Fruit fly (Drosophila melanogaster) whole organism, embryonic: Measurements from ENCODE around the gene CG4452.

Experiments
- Awh ChIP-seq: fragments of 200-800 bp; sonication (Bioruptor generic); IDR thresholded peaks from 2 replicates; pipeline ENCODE4, ENCODE4 v1.3.6; 2022; ENCODE audit warnings: missing biosample characterization, missing genetic modification characterization
- B-H1 ChIP-seq: fragments of 200-800 bp; sonication (Bioruptor generic); IDR thresholded peaks from 3 replicates; pipeline ENCODE4 v1.3.6; 2022; ENCODE audit warnings: missing biosample characterization, missing genetic modification characterization
- CG10462 ChIP-seq: fragments of 200-800 bp; sonication (Bioruptor generic); optimal IDR thresholded peaks from 2 replicates; lab custom pipeline; 2016; ENCODE audit warnings: missing biosample characterization, missing genetic modification characterization
- CG11398 ChIP-seq: fragments of 200-800 bp; sonication (Bioruptor generic); optimal IDR thresholded peaks from 2 replicates; lab custom pipeline; 2016; ENCODE audit warnings: missing biosample characterization, missing genetic modification characterization
- CG14441 ChIP-seq: fragments of 200-800 bp; sonication (Bioruptor generic); IDR thresholded peaks from 2 replicates; pipeline ENCODE4 v1.3.6; 2022; ENCODE audit warnings: missing biosample characterization, missing genetic modification characterization
- CG15514 ChIP-seq: fragments of 200-800 bp; sonication (Bioruptor generic); optimal IDR thresholded peaks from 3 replicates; lab custom pipeline; 2017; ENCODE audit warnings: missing biosample characterization, missing genetic modification characterization, mild to moderate bottlenecking, moderate library complexity, missing genetic modification reagents
- CG1602 ChIP-seq: fragments of 200-800 bp; sonication (Bioruptor generic); optimal IDR thresholded peaks from 3 replicates; lab custom pipeline; 2016; ENCODE audit warnings: missing biosample characterization, missing genetic modification characterization
- CG2889 ChIP-seq: fragments of 200-800 bp; sonication (Bioruptor generic); IDR thresholded peaks from 3 replicates; pipeline ENCODE4 v1.3.6; 2022; ENCODE audit warnings: missing biosample characterization, missing genetic modification characterization
- CG33557 ChIP-seq: fragments of 200-800 bp; sonication (Bioruptor generic); optimal IDR thresholded peaks from 2 replicates; lab custom pipeline; 2019; ENCODE audit warnings: missing biosample characterization, mild to moderate bottlenecking, missing genetic modification characterization, moderate library complexity
- CG34224 ChIP-seq: fragments of 200-800 bp; sonication (Bioruptor generic); IDR thresholded peaks from 3 replicates; pipeline ENCODE4 v1.3.6; 2022; ENCODE audit warnings: missing biosample characterization, missing genetic modification characterization; ENCODE audit not compliant: partially characterized antibody
- CG4854 ChIP-seq: fragments of 200-800 bp; sonication (Bioruptor generic); optimal IDR thresholded peaks from 2 replicates; lab custom pipeline; 2016; ENCODE audit warnings: missing biosample characterization, missing genetic modification characterization, inconsistent platforms
- CG6689 ChIP-seq: fragments of 200-800 bp; sonication (Bioruptor generic); IDR thresholded peaks from 2 replicates; pipeline ENCODE4 v1.3.6; 2022; ENCODE audit warnings: missing biosample characterization, missing genetic modification characterization
- CG7271 ChIP-seq: fragments of 200-800 bp; sonication (Bioruptor generic); optimal IDR thresholded peaks from 2 replicates; lab custom pipeline; 2018; ENCODE audit warnings: missing biosample characterization, mild to moderate bottlenecking, missing genetic modification characterization, moderate library complexity
- CG9817 ChIP-seq: fragments of 200-800 bp; sonication (Bioruptor generic); optimal IDR thresholded peaks from 2 replicates; lab custom pipeline; 2018; ENCODE audit warnings: missing biosample characterization, mild to moderate bottlenecking, missing genetic modification characterization, moderate library complexity
- Dip3 ChIP-seq: fragments of 200-800 bp; sonication (Bioruptor generic); optimal IDR thresholded peaks from 3 replicates; lab custom pipeline; 2016; ENCODE audit warnings: missing biosample characterization, missing genetic modification characterization
- Dll ChIP-seq: fragments of 200-800 bp; sonication (Bioruptor generic); IDR thresholded peaks from 4 replicates; pipeline ENCODE4 v1.3.6; 2022; ENCODE audit warnings: missing biosample characterization, missing genetic modification characterization; ENCODE audit not compliant: partially characterized antibody
- Doc2 ChIP-seq: fragments of 200-800 bp; sonication (Bioruptor generic); IDR thresholded peaks from 2 replicates; pipeline ENCODE4 v1.3.6; 2022; ENCODE audit warnings: missing biosample characterization, missing genetic modification characterization
- Dp ChIP-seq: fragments of 200-800 bp; sonication (Bioruptor generic); optimal IDR thresholded peaks from 2 replicates; lab custom pipeline; 2018; ENCODE audit warnings: missing biosample characterization, mild to moderate bottlenecking, missing genetic modification characterization, moderate library complexity
- Ets65A ChIP-seq: fragments of 200-800 bp; sonication (Bioruptor generic); peaks from one replicate; lab custom pipeline; 2016; ENCODE audit warnings: missing biosample characterization, missing genetic modification characterization
- H15 ChIP-seq: fragments of 200-800 bp; sonication (Bioruptor generic); IDR thresholded peaks from 3 replicates; pipeline ENCODE4 v1.3.6; 2022; ENCODE audit warnings: missing biosample characterization, missing genetic modification characterization
- MBD-R2 ChIP-seq: fragments of 200-800 bp; sonication (Bioruptor generic); IDR thresholded peaks from 2 replicates; pipeline ENCODE4 v1.3.6; 2022; ENCODE audit warnings: missing biosample characterization, missing genetic modification characterization
- MTF-1 ChIP-seq: fragments of 200-800 bp; sonication (Bioruptor generic); optimal IDR thresholded peaks from 2 replicates; lab custom pipeline; 2018; ENCODE audit warnings: missing biosample characterization, mild to moderate bottlenecking, missing genetic modification characterization, borderline replicate concordance
- Med ChIP-seq: fragments of 200-800 bp; sonication (Bioruptor generic); peaks from one replicate; lab custom pipeline; 2016; ENCODE audit warnings: missing biosample characterization, missing genetic modification characterization, mild to moderate bottlenecking, inconsistent platforms, moderate library complexity
- Optix ChIP-seq: fragments of 200-800 bp; sonication (Bioruptor generic); IDR thresholded peaks from 3 replicates; pipeline ENCODE4 v1.3.6; 2022; ENCODE audit warnings: missing biosample characterization, missing genetic modification characterization
- Pdp1 ChIP-seq, 2 experiments: fragments of 200-800 bp; sonication (Bioruptor generic); optimal IDR thresholded peaks; 3 replicates each; lab custom pipeline; 2016; ENCODE audit warnings: missing biosample characterization in 2 of 2, missing genetic modification characterization in 2 of 2, mild to moderate bottlenecking in 1 of 2, moderate library complexity in 1 of 2
- Sin3A ChIP-seq: fragments of >200 bp; optimal IDR thresholded peaks from 2 replicates; lab custom pipeline; 2018
- Sox102F ChIP-seq: fragments of 200-800 bp; sonication (Bioruptor generic); optimal IDR thresholded peaks from 2 replicates; lab custom pipeline; 2018; ENCODE audit warnings: missing biosample characterization, mild to moderate bottlenecking, missing genetic modification characterization, moderate library complexity
- Sry-β ChIP-seq: fragments of 200-800 bp; sonication (Bioruptor generic); optimal IDR thresholded peaks from 2 replicates; lab custom pipeline; 2018; ENCODE audit warnings: missing biosample characterization, mild to moderate bottlenecking, missing genetic modification characterization, moderate library complexity
- Sry-δ ChIP-seq: fragments of 200-800 bp; sonication (Bioruptor generic); optimal IDR thresholded peaks from 2 replicates; lab custom pipeline; 2016; ENCODE audit warnings: missing biosample characterization, missing genetic modification characterization
- Usf ChIP-seq: fragments of 200-800 bp; sonication (Bioruptor generic); optimal IDR thresholded peaks from 2 replicates; lab custom pipeline; 2017; ENCODE audit warnings: missing genotype, missing biosample characterization, missing genetic modification characterization
- ab ChIP-seq: fragments of 200-800 bp; sonication (Bioruptor generic); optimal IDR thresholded peaks from 2 replicates; lab custom pipeline; 2016; ENCODE audit warnings: missing biosample characterization, missing genetic modification characterization
- ac ChIP-seq: fragments of 200-800 bp; sonication (Bioruptor generic); optimal IDR thresholded peaks from 3 replicates; lab custom pipeline; 2017; ENCODE audit warnings: missing biosample characterization, mild to moderate bottlenecking, missing genetic modification characterization
- bigmax ChIP-seq: fragments of 200-800 bp; sonication (Bioruptor generic); optimal IDR thresholded peaks from 2 replicates; lab custom pipeline; 2018; ENCODE audit warnings: missing biosample characterization, mild to moderate bottlenecking, missing genetic modification characterization
- caup ChIP-seq: fragments of 200-800 bp; sonication (Bioruptor generic); optimal IDR thresholded peaks from 3 replicates; lab custom pipeline; 2017; ENCODE audit warnings: missing biosample characterization, mild to moderate bottlenecking, missing genetic modification characterization, moderate library complexity; ENCODE audit not compliant: severe bottlenecking
- eve ChIP-seq, 2 experiments: fragments of >200 bp; optimal IDR thresholded peaks; 2 replicates each; lab custom pipeline; 2017; ENCODE audit warnings: missing biosample characterization in 2 of 2, missing genetic modification characterization in 2 of 2
- fd64A ChIP-seq: fragments of 200-800 bp; sonication (Bioruptor generic); optimal IDR thresholded peaks from 3 replicates; lab custom pipeline; 2018; ENCODE audit warnings: missing biosample characterization, mild to moderate bottlenecking, missing genetic modification characterization
- gem ChIP-seq: fragments of 200-800 bp; sonication (Bioruptor generic); optimal IDR thresholded peaks from 2 replicates; lab custom pipeline; 2019; ENCODE audit warnings: missing biosample characterization, mild to moderate bottlenecking, missing genetic modification characterization, moderate library complexity
- gro ChIP-seq: fragments of 200-800 bp; sonication (Bioruptor generic); optimal IDR thresholded peaks from 2 replicates; lab custom pipeline; 2016; ENCODE audit warnings: missing biosample characterization, missing genetic modification characterization
- gsb ChIP-seq: fragments of 200-800 bp; sonication (Bioruptor generic); IDR thresholded peaks from 2 replicates; pipeline ENCODE4 v1.3.6; 2022; ENCODE audit warnings: missing biosample characterization, missing genetic modification characterization
- gsb-n ChIP-seq: fragments of 200-800 bp; sonication (Bioruptor generic); optimal IDR thresholded peaks from 3 replicates; lab custom pipeline; 2018; ENCODE audit warnings: missing biosample characterization, mild to moderate bottlenecking, missing genetic modification characterization
- inv ChIP-seq: fragments of 200-800 bp; sonication (Bioruptor generic); IDR thresholded peaks from 2 replicates; pipeline ENCODE4 v1.3.6; 2022; ENCODE audit warnings: missing biosample characterization, missing genetic modification characterization; ENCODE audit not compliant: partially characterized antibody
- odd ChIP-seq: fragments of 200-800 bp; sonication (Bioruptor generic); optimal IDR thresholded peaks from 2 replicates; lab custom pipeline; 2017; ENCODE audit warnings: missing biosample characterization, mild to moderate bottlenecking, missing genetic modification characterization
- org-1 ChIP-seq: fragments of 200-800 bp; sonication (Bioruptor generic); optimal IDR thresholded peaks from 2 replicates; lab custom pipeline; 2017; ENCODE audit warnings: missing biosample characterization, missing genetic modification characterization
- pan ChIP-seq, 4 experiments: fragments of >200 bp in 3 of 4; fragments of 200-800 bp in 1 of 4; sonication (Bioruptor generic) in 1 of 4; optimal IDR thresholded peaks in 3 of 4; IDR thresholded peaks in 1 of 4; 2 replicates each; pipeline versions ENCODE4 v1.3.6 to Lab custom; 2017 to 2022; ENCODE audit warnings: missing biosample characterization in 2 of 4, missing genetic modification characterization in 2 of 4, mixed read lengths in 1 of 4
- pros ChIP-seq: fragments of 200-800 bp; sonication (Bioruptor generic); optimal IDR thresholded peaks from 3 replicates; lab custom pipeline; 2019; ENCODE audit warnings: missing biosample characterization, mild to moderate bottlenecking, missing genetic modification characterization, moderate library complexity
- row ChIP-seq: fragments of 200-800 bp; sonication (Bioruptor generic); IDR thresholded peaks from 3 replicates; pipeline ENCODE4 v1.3.6; 2022; ENCODE audit warnings: missing biosample characterization, missing genetic modification characterization
- sim ChIP-seq: fragments of 200-800 bp; sonication (Bioruptor generic); IDR thresholded peaks from 2 replicates; pipeline ENCODE4 v1.3.6; 2022; ENCODE audit warnings: missing biosample characterization, missing genetic modification characterization
- tin ChIP-seq: fragments of 200-800 bp; sonication (Bioruptor generic); optimal IDR thresholded peaks from 3 replicates; lab custom pipeline; 2016; ENCODE audit warnings: missing biosample characterization, missing genetic modification characterization
- unpg ChIP-seq: fragments of 200-800 bp; sonication (Bioruptor generic); optimal IDR thresholded peaks from 3 replicates; lab custom pipeline; 2018; ENCODE audit warnings: missing biosample characterization, mild to moderate bottlenecking, missing genetic modification characterization, moderate library complexity

Gene CG4452

dm6 chr3L:9361894-9362293, 5.3 kb upstream of the CG4452 start, which contains the start of gene CG34456 (continued):
- no peak for TF ChIP-seq MTF-1 (GFP tag; lab: Kevin White, UChicago)

- TF ChIP-seq H15 (GFP tag; lab: Robert Waterston, UW) (no peak), odd (GFP tag; lab: Kevin White, UChicago) (no peak), Sox102F (GFP tag; lab: Kevin White, UChicago) (no peak), Optix (GFP tag; lab: Robert Waterston, UW) (no peak), CG7271 (tag; lab: Kevin White, UChicago) (no peak), gsb-n (tag; lab: Kevin White, UChicago) (peak; percentile 9), CG15514 (peak; percentile 40), Dip3 (GFP tag; lab: Kevin White, UChicago) (no peak), eve (GFP tag; optimal IDR thresholded peaks at IDR 0.05; lab: Kevin White, UChicago) (no peak), CG34224 (peak; percentile 35; the same call in 1 of the 3 replicates), gsb (GFP tag; lab: Robert Waterston, UW) (no peak), row (GFP tag; lab: Robert Waterston, UW) (no peak), CG2889 (GFP tag; lab: Robert Waterston, UW) (no peak), CG11398 (GFP tag; lab: Kevin White, UChicago) (no peak), Awh (no peak), Dll (no peak), Doc2 (no peak), org-1 (no peak), CG10462 (GFP tag; lab: Kevin White, UChicago) (no peak), CG4854 (GFP tag; lab: Kevin White, UChicago) (no peak), tin (GFP tag; lab: Kevin White, UChicago) (no peak), CG33557 (no peak), inv (GFP tag; lab: Robert Waterston, UW) (no peak), Ets65A (GFP tag; lab: Kevin White, UChicago) (no peak), Sin3A (lab: Kevin White, UChicago) (no peak), pan (optimal IDR thresholded peaks at IDR 0.05; lab: Kevin White, UChicago) (no peak), pan (GFP tag; optimal IDR thresholded peaks at IDR 0.05 in 1 of 2, IDR thresholded peaks at IDR 0.05 in 1 of 2) (no peak), Pdp1 (GFP tag; optimal IDR thresholded peaks at IDR 0.05; lab: Kevin White, UChicago) (peak in 1 of 2 experiments; percentile 66), sim (GFP tag; lab: Robert Waterston, UW) (no peak), Med (no peak), fd64A (GFP tag; lab: Kevin White, UChicago) (no peak), gem (tag; lab: Kevin White, UChicago) (no peak), pros (GFP tag; lab: Kevin White, UChicago) (no peak), unpg (GFP tag; lab: Kevin White, UChicago) (no peak), Sry-β (GFP tag; lab: Kevin White, UChicago) (no peak), Sry-δ (GFP tag; lab: Kevin White, UChicago) (no peak), gro (GFP tag; lab: Kevin White, UChicago) (no peak), ab (GFP tag; lab: Kevin White, UChicago) (no peak), bigmax (GFP tag; lab: Kevin White, UChicago) (no peak), CG9817 (tag; lab: Kevin White, UChicago) (no peak), Usf (GFP tag; lab: Kevin White, UChicago) (no peak), ac (no peak), caup (GFP tag; lab: Kevin White, UChicago) (no peak), MBD-R2 (peak; percentile 41; the same call in 1 of the 2 replicates), CG14441 (no peak), B-H1 (GFP tag; lab: Robert Waterston, UW) (no peak), CG6689 (GFP tag; lab: Robert Waterston, UW) (no peak), Dp (GFP tag; lab: Kevin White, UChicago) (peak; percentile 70), CG1602 (GFP tag; lab: Kevin White, UChicago) (no peak)
These were observed 3.0 kb upstream of the CG4452 start, which contains the start of gene mRRF1 for dm6 chr3L:9364131-9364530. mRRF1 (plus strand) TSS chr3L:9364350.
